Worm (Caenorhabditis elegans) whole organism, early embryonic: ENCODE results near the gene F35C11.2.

Source experiments
- B0310.2 ChIP-seq: sonication (generic microtip); optimal IDR thresholded peaks from 2 replicates; lab custom pipeline; 2016; ENCODE audit warnings: mild to moderate bottlenecking, missing genetic modification characterization, missing compliant biosample characterization
- F13C5.2 ChIP-seq: sonication (generic microtip); optimal IDR thresholded peaks from 2 replicates; lab custom pipeline; 2017; ENCODE audit warnings: mild to moderate bottlenecking, missing genetic modification characterization, inconsistent platforms, missing compliant biosample characterization
- ama-1 ChIP-seq: fragments of 150-350 bp; optimal IDR thresholded peaks from 2 replicates; lab custom pipeline; 2014
- ceh-36 ChIP-seq: sonication (generic microtip); optimal IDR thresholded peaks from 2 replicates; lab custom pipeline; 2016; ENCODE audit warnings: missing genetic modification characterization, inconsistent platforms, missing compliant biosample characterization
- ets-7 ChIP-seq: sonication (generic microtip); optimal IDR thresholded peaks from 2 replicates; lab custom pipeline; 2016; ENCODE audit warnings: missing genotype, missing genetic modification characterization, missing compliant biosample characterization
- flt-1 ChIP-seq: fragments of 200-800 bp; sonication (Bioruptor generic); IDR thresholded peaks from 2 replicates; pipeline ENCODE4 v1.3.6; 2022; ENCODE audit warnings: missing genetic modification characterization, missing compliant biosample characterization
- hnd-1 ChIP-seq: sonication (generic microtip); optimal IDR thresholded peaks from 2 replicates; lab custom pipeline; 2016; ENCODE audit warnings: missing genetic modification characterization, missing compliant biosample characterization
- tbx-11 ChIP-seq: fragments of 200-800 bp; sonication (Bioruptor generic); IDR thresholded peaks from 2 replicates; pipeline ENCODE4 v1.3.6; 2022; ENCODE audit warnings: missing genetic modification characterization, missing compliant biosample characterization
- tra-4 ChIP-seq: sonication (generic microtip); optimal IDR thresholded peaks from 2 replicates; lab custom pipeline; 2017; ENCODE audit warnings: missing genetic modification characterization, missing compliant biosample characterization

- no peak for TF ChIP-seq hnd-1 (tag; lab: Kevin White, UChicago)
- no peak for TF ChIP-seq ceh-36 (tag; lab: Kevin White, UChicago)
- no peak for TF ChIP-seq flt-1 (GFP tag; lab: Robert Waterston, UW)
- TF ChIP-seq ama-1 (lab: Kevin White, UChicago), result no peak
- TF ChIP-seq tbx-11, result no peak
- no peak for TF ChIP-seq F13C5.2 (tag; lab: Kevin White, UChicago)
- no peak for TF ChIP-seq tra-4 (tag; lab: Kevin White, UChicago)
- no peak for TF ChIP-seq B0310.2 (tag; lab: Kevin White, UChicago)
- TF ChIP-seq ets-7 (tag; lab: Kevin White, UChicago), result no peak
Measured at ce11 chrII:8266559-8266958, 17.9 kb upstream of the F35C11.2 start.
